Fruit fly (Drosophila melanogaster): ENCODE data around the gene gry.

DNA sequence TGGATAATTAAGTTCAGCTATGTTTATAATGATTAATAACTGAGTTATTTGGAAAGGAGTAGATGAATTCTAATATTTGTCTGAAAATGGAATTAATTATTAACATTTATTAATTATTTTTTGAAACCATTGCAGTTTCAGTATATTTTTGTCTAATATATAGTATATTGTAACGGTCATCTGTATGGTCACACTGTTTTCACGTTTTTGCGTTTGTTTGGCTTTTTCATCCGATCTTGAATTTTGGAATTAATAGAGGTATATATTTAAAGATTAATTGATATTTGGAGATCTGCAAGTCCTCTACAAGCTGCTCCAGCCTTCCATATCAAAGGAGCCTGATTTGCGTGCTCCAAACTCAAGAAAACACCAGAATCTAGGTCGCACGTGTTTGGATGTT lies 29.8 kb upstream of the gry start, which contains the start of the genes CG32278 and CG32281:
- TF ChIP-seq CG8478 (optimal IDR thresholded peaks at IDR 0.05) (no peak), CTCF (optimal IDR thresholded peaks at IDR 0.05) (no peak)
